Fruit fly (Drosophila melanogaster): ENCODE measurements around the gene chp.

chp gene

DNA sequence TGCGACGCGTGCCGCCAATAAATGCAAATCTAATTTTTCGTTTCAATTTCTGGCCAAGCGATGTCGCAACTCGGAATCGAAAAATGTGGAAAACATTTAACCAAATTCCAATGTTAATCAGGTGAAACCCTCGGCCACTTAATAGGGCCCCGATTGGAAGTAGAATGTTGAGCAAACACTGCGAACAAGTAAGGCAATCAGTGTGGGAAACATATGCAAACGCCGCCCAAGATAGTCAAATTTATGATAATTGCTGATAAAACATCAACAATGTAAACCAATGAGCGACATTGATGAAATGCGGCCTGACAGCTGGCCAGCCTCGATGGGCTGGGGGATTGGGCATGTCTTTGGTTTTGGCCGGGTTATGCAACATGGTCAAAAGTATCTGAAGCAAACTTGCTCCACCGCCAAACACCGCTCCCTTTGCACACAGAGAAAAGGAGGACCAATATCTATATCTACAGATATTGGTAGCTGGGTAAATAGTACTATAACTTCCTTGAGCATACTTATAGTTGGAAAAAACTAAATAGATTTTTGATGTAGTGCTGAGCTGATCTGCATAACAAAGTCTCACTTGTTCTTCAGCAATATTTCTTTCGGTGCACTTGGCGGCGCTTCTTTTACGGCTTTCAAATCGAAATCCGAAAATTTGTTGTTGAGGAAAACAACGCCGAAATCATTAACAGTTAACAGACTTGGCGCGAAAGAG is 36.9 kb upstream of the chp start (continued):
- TF ChIP-seq gem (tag; optimal IDR thresholded peaks at IDR 0.05): peak; percentile 82
- TF ChIP-seq NFAT (GFP tag; IDR thresholded peaks at IDR 0.05): peak; percentile 29; the same call in 1 of the 2 replicates
- TF ChIP-seq CG30020 (tag; optimal IDR thresholded peaks at IDR 0.05): peak; percentile 28
- no peak for TF ChIP-seq usp (GFP tag; optimal IDR thresholded peaks at IDR 0.05)
- TF ChIP-seq CG12744 (GFP tag; optimal IDR thresholded peaks at IDR 0.05): peak; percentile 21
- TF ChIP-seq Hey (tag; optimal IDR thresholded peaks at IDR 0.05): no peak
- peak; percentile 60 for TF ChIP-seq run (tag; optimal IDR thresholded peaks at IDR 0.05)
- TF ChIP-seq CG18262 (tag; optimal IDR thresholded peaks at IDR 0.05): peak; percentile 80
- TF ChIP-seq Ssrp (tag; optimal IDR thresholded peaks at IDR 0.05): peak; percentile 75
- TF ChIP-seq MESR4 (GFP tag; optimal IDR thresholded peaks at IDR 0.05): no peak
- TF ChIP-seq oc (tag; optimal IDR thresholded peaks at IDR 0.05): peak; percentile 44
- peak; percentile 20 for TF ChIP-seq Sry-δ (GFP tag; optimal IDR thresholded peaks at IDR 0.05)
- TF ChIP-seq lmd (GFP tag; IDR thresholded peaks at IDR 0.05): peak; percentile 59
- no peak for TF ChIP-seq tna (GFP tag; IDR thresholded peaks at IDR 0.05; ENCODE audit: partially characterized antibody)
- TF ChIP-seq Hr78 (GFP tag; optimal IDR thresholded peaks at IDR 0.05): peak in 1 of 2 experiments; percentile 42
- peak in 1 of 2 experiments; percentile 80 for TF ChIP-seq Eip74EF (GFP tag; optimal IDR thresholded peaks at IDR 0.05)
- peak; percentile 61 to 69 for TF ChIP-seq chif (GFP tag; optimal IDR thresholded peaks at IDR 0.05)
- TF ChIP-seq CG10462 (GFP tag; optimal IDR thresholded peaks at IDR 0.05): peak; percentile 32
- TF ChIP-seq mld (GFP tag; IDR thresholded peaks at IDR 0.05; ENCODE audit: partially characterized antibody): no peak
- no peak for TF ChIP-seq unc-4 (GFP tag; IDR thresholded peaks at IDR 0.05; ENCODE audit: partially characterized antibody)
- no peak for TF ChIP-seq CG9727 (GFP tag; optimal IDR thresholded peaks at IDR 0.05)
- peak; percentile 81 for TF ChIP-seq CG6689 (GFP tag; IDR thresholded peaks at IDR 0.05)
- no peak for TF ChIP-seq YL-1 (GFP tag; optimal IDR thresholded peaks at IDR 0.05)
- TF ChIP-seq CG2116 (GFP tag; optimal IDR thresholded peaks at IDR 0.05): no peak
- peak; percentile 65 for TF ChIP-seq CG1529 (GFP tag; optimal IDR thresholded peaks at IDR 0.05)
- TF ChIP-seq CG18599 (GFP tag; optimal IDR thresholded peaks at IDR 0.05): peak; percentile 46
- TF ChIP-seq jing (GFP tag; optimal IDR thresholded peaks at IDR 0.05): peak; percentile 45
- TF ChIP-seq CG3995 (GFP tag; optimal IDR thresholded peaks at IDR 0.05): no peak
- peak; percentile 85 for TF ChIP-seq CG13424 (tag; optimal IDR thresholded peaks at IDR 0.05)
- peak; percentile 44 for TF ChIP-seq CG8359 (GFP tag; optimal IDR thresholded peaks at IDR 0.05; ENCODE audit: borderline replicate concordance)
- TF ChIP-seq unpg (GFP tag; optimal IDR thresholded peaks at IDR 0.05): peak; percentile 79
- no peak for TF ChIP-seq slou (GFP tag; optimal IDR thresholded peaks at IDR 0.05)
- peak; percentile 40 for TF ChIP-seq CG12299 (tag; optimal IDR thresholded peaks at IDR 0.05)
- peak; percentile 58 for TF ChIP-seq E2f2 (GFP tag; IDR thresholded peaks at IDR 0.05)
- peak; percentile 65 for TF ChIP-seq ATbp (GFP tag; optimal IDR thresholded peaks at IDR 0.05)
- no peak for TF ChIP-seq CG8765 (GFP tag; IDR thresholded peaks at IDR 0.05)
- peak; percentile 36 for TF ChIP-seq Chrac-16 (GFP tag; optimal IDR thresholded peaks at IDR 0.05)
- TF ChIP-seq zfh1 (GFP tag; IDR thresholded peaks at IDR 0.05): peak; percentile 76
- TF ChIP-seq zen (tag; optimal IDR thresholded peaks at IDR 0.05): no peak
- peak; percentile 41 for TF ChIP-seq CG10274 (GFP tag; optimal IDR thresholded peaks at IDR 0.05)
- TF ChIP-seq CG3847 (GFP tag; IDR thresholded peaks at IDR 0.05): peak; percentile 58
- TF ChIP-seq CG17328 (GFP tag; IDR thresholded peaks at IDR 0.05): peak; percentile 69
- TF ChIP-seq fd96Cb (tag; optimal IDR thresholded peaks at IDR 0.05): peak; percentile 85
- no peak for TF ChIP-seq sna (GFP tag; IDR thresholded peaks at IDR 0.05; ENCODE audit: partially characterized antibody)
- peak; percentile 25 for TF ChIP-seq CG6683 (GFP tag; optimal IDR thresholded peaks at IDR 0.05)
- TF ChIP-seq en (GFP tag; optimal IDR thresholded peaks at IDR 0.05): peak; percentile 29
- TF ChIP-seq lilli (GFP tag; optimal IDR thresholded peaks at IDR 0.05): peak; percentile 31
- TF ChIP-seq peb (GFP tag; IDR thresholded peaks at IDR 0.05): peak; percentile 33; the same call in 1 of the 2 replicates

Measured in whole organism, embryonic.